Fruit fly (Drosophila melanogaster) whole organism, pupa: ENCODE measurements around the gene CG12502.

Experiments used
- CG10348 ChIP-seq: fragments of 200-800 bp; sonication (Bioruptor generic); IDR thresholded peaks from 2 replicates; pipeline ENCODE4 v1.3.6; 2022; ENCODE audit warnings: missing biosample characterization, missing genetic modification characterization
- CG13204 ChIP-seq: fragments of 200-800 bp; sonication (Bioruptor generic); optimal IDR thresholded peaks from 2 replicates; lab custom pipeline; 2018; ENCODE audit warnings: missing biosample characterization, mild to moderate bottlenecking, missing genetic modification characterization, moderate library complexity
- CG14655 ChIP-seq: fragments of 200-800 bp; sonication (Bioruptor generic); optimal IDR thresholded peaks from 3 replicates; lab custom pipeline; 2017; ENCODE audit warnings: mild to moderate bottlenecking, missing biosample characterization, missing genetic modification reagents, missing genetic modification characterization
- CG17806 ChIP-seq: fragments of 200-800 bp; sonication (Bioruptor generic); optimal IDR thresholded peaks from 2 replicates; lab custom pipeline; 2018; ENCODE audit warnings: missing biosample characterization, mild to moderate bottlenecking, missing genetic modification characterization, moderate library complexity
- CG32121 ChIP-seq: fragments of 200-800 bp; sonication (Bioruptor generic); IDR thresholded peaks from 2 replicates; pipeline ENCODE4 v1.3.6; 2022; ENCODE audit warnings: missing biosample characterization, missing genetic modification characterization
- CG34367 ChIP-seq: fragments of 200-800 bp; sonication (Bioruptor generic); optimal IDR thresholded peaks from 2 replicates; lab custom pipeline; 2018; ENCODE audit warnings: missing biosample characterization, mild to moderate bottlenecking, missing genetic modification characterization
- CG4496 ChIP-seq: fragments of 200-800 bp; sonication (Bioruptor generic); IDR thresholded peaks from 3 replicates; pipeline ENCODE4 v1.3.6; 2022; ENCODE audit warnings: missing biosample characterization, missing genetic modification characterization
- CG8301 ChIP-seq: fragments of 200-800 bp; sonication (Bioruptor generic); optimal IDR thresholded peaks from 2 replicates; lab custom pipeline; 2018; ENCODE audit warnings: missing biosample characterization, mild to moderate bottlenecking, missing genetic modification characterization
- EcR ChIP-seq: fragments of 200-800 bp; sonication (Bioruptor generic); optimal IDR thresholded peaks from 3 replicates; lab custom pipeline; 2019; ENCODE audit warnings: missing biosample characterization, missing genetic modification characterization, mild to moderate bottlenecking, moderate library complexity, missing genetic modification reagents
- Pif1A ChIP-seq: fragments of 200-800 bp; sonication (Bioruptor generic); optimal IDR thresholded peaks from 3 replicates; lab custom pipeline; 2016; ENCODE audit warnings: missing biosample characterization, missing genetic modification characterization
- Pif1B ChIP-seq: fragments of 200-800 bp; sonication (Bioruptor generic); optimal IDR thresholded peaks from 3 replicates; lab custom pipeline; 2016; ENCODE audit warnings: missing biosample characterization, missing genetic modification characterization
- gl ChIP-seq: fragments of 200-800 bp; sonication (Bioruptor generic); optimal IDR thresholded peaks from 2 replicates; lab custom pipeline; 2018; ENCODE audit warnings: missing biosample characterization, mild to moderate bottlenecking, missing genetic modification characterization

- TF ChIP-seq CG14655 (GFP tag; lab: Kevin White, UChicago): peak; percentile 10
- TF ChIP-seq gl: no peak
- peak; percentile 10 for TF ChIP-seq CG32121 (GFP tag; lab: Robert Waterston, UW)
- TF ChIP-seq EcR (GFP tag; lab: Kevin White, UChicago): no peak
- peak; percentile 24 for TF ChIP-seq CG17806 (tag; lab: Kevin White, UChicago)
- TF ChIP-seq Pif1B: peak; percentile 41
- TF ChIP-seq CG8301 (tag; lab: Kevin White, UChicago): peak; percentile 14
- peak; percentile 31; the same call in 1 of the 2 replicates for TF ChIP-seq CG10348
- no peak; the same call in 2 of the 3 replicates for TF ChIP-seq CG4496 (GFP tag; lab: Robert Waterston, UW)
- peak; percentile 17 for TF ChIP-seq CG34367
- no peak for TF ChIP-seq CG13204 (GFP tag; lab: Kevin White, UChicago)
- peak; percentile 61 for TF ChIP-seq Pif1A
Observed at dm6 chr3L:818438-819138, 46.6 kb upstream of the CG12502 start.
